Fruit fly (Drosophila melanogaster): Measurements from ENCODE around the gene CG10663.

DNA sequence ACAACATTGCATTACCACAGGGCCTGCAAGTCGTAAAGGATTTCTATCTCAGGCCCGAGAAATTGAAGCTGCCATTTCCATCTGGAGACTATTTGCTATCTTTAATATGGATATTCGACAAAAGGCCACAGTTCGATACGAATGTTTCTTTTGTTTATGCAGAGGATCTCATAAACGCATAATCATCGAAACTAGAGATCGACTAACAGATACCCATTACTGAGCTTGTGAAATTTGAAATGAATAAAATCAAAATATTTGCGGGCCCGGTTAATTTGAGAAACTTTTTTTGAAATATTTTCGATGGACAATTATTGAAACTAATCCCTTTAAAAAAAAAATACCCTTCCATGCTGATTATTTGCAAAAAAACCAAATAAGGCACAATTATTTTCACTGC, 1.3 kb upstream of the CG10663 start:
- TF ChIP-seq pan (optimal IDR thresholded peaks at IDR 0.05): no peak
- no peak for TF ChIP-seq Dll (optimal IDR thresholded peaks at IDR 0.05)
- TF ChIP-seq psq (optimal IDR thresholded peaks at IDR 0.05): no peak

Data from whole organism.